Fruit fly (Drosophila melanogaster) whole organism, embryonic: Measurements from ENCODE around the gene CG43345.

Experiments used
- Aef1 ChIP-seq: fragments of 200-800 bp; sonication (Bioruptor generic); IDR thresholded peaks from 3 replicates; pipeline ENCODE4 v1.3.6; 2022; ENCODE audit warnings: missing biosample characterization, missing genetic modification characterization
- Awh ChIP-seq: fragments of 200-800 bp; sonication (Bioruptor generic); IDR thresholded peaks from 2 replicates; pipeline ENCODE4, ENCODE4 v1.3.6; 2022; ENCODE audit warnings: missing biosample characterization, missing genetic modification characterization
- BEAF-32 ChIP-seq: fragments of 200-800 bp; sonication (Bioruptor generic); optimal IDR thresholded peaks from 3 replicates; lab custom pipeline; 2017; ENCODE audit warnings: missing biosample characterization, missing genetic modification characterization, mild to moderate bottlenecking, moderate library complexity, missing genetic modification reagents
- CG10209 ChIP-seq: fragments of 200-800 bp; sonication (Bioruptor generic); optimal IDR thresholded peaks from 3 replicates; lab custom pipeline; 2017; ENCODE audit warnings: missing biosample characterization, mild to moderate bottlenecking, missing genetic modification characterization, missing genetic modification reagents
- CG10267 ChIP-seq: fragments of 200-800 bp; sonication (Bioruptor generic); optimal IDR thresholded peaks from 2 replicates; lab custom pipeline; 2018; ENCODE audit warnings: missing biosample characterization, mild to moderate bottlenecking, missing genetic modification characterization, moderate library complexity
- CG11398 ChIP-seq: fragments of 200-800 bp; sonication (Bioruptor generic); optimal IDR thresholded peaks from 2 replicates; lab custom pipeline; 2016; ENCODE audit warnings: missing biosample characterization, missing genetic modification characterization
- CG11504 ChIP-seq: fragments of 200-800 bp; sonication (Bioruptor generic); optimal IDR thresholded peaks from 3 replicates; lab custom pipeline; 2019; ENCODE audit warnings: missing biosample characterization, mild to moderate bottlenecking, missing genetic modification characterization, moderate library complexity
- CG12155 ChIP-seq: fragments of 200-800 bp; sonication (Bioruptor generic); optimal IDR thresholded peaks from 3 replicates; lab custom pipeline; 2016; ENCODE audit warnings: missing biosample characterization, missing genetic modification characterization
- CG34376 ChIP-seq: fragments of 200-800 bp; sonication (Bioruptor generic); optimal IDR thresholded peaks from 2 replicates; lab custom pipeline; 2018; ENCODE audit warnings: missing biosample characterization, mild to moderate bottlenecking, missing genetic modification characterization
- CG6689 ChIP-seq: fragments of 200-800 bp; sonication (Bioruptor generic); IDR thresholded peaks from 2 replicates; pipeline ENCODE4 v1.3.6; 2022; ENCODE audit warnings: missing biosample characterization, missing genetic modification characterization
- CG7556 ChIP-seq: fragments of 200-800 bp; sonication (Bioruptor generic); optimal IDR thresholded peaks from 2 replicates; lab custom pipeline; 2017; ENCODE audit warnings: missing biosample characterization, mild to moderate bottlenecking, missing genetic modification characterization
- CG7839 ChIP-seq: fragments of 200-800 bp; sonication (Bioruptor generic); optimal IDR thresholded peaks from 3 replicates; lab custom pipeline; 2018; ENCODE audit warnings: missing biosample characterization, mild to moderate bottlenecking, missing genetic modification characterization, moderate library complexity
- CG7963 ChIP-seq: fragments of 200-800 bp; sonication (Bioruptor generic); IDR thresholded peaks from 3 replicates; pipeline ENCODE4 v1.3.6; 2022; ENCODE audit warnings: missing biosample characterization, missing genetic modification characterization; ENCODE audit not compliant: partially characterized antibody
- CG8290 ChIP-seq, 3 experiments: fragments of 200-800 bp; sonication (Bioruptor generic); optimal IDR thresholded peaks; 2 replicates each; lab custom pipeline; 2016 to 2019; ENCODE audit warnings: missing biosample characterization in 3 of 3, missing genetic modification characterization in 3 of 3, mild to moderate bottlenecking in 2 of 3, moderate library complexity in 1 of 3
- CG9817 ChIP-seq: fragments of 200-800 bp; sonication (Bioruptor generic); optimal IDR thresholded peaks from 2 replicates; lab custom pipeline; 2018; ENCODE audit warnings: missing biosample characterization, mild to moderate bottlenecking, missing genetic modification characterization, moderate library complexity
- CG9876 ChIP-seq: fragments of 200-800 bp; sonication (Bioruptor generic); optimal IDR thresholded peaks from 2 replicates; lab custom pipeline; 2016; ENCODE audit warnings: missing biosample characterization, missing genetic modification characterization
- CG9932 ChIP-seq: fragments of 200-800 bp; sonication (Bioruptor generic); IDR thresholded peaks from 2 replicates; pipeline ENCODE4 v1.3.6; 2022; ENCODE audit warnings: missing biosample characterization, missing genetic modification characterization
- Ets65A ChIP-seq: fragments of 200-800 bp; sonication (Bioruptor generic); peaks from one replicate; lab custom pipeline; 2016; ENCODE audit warnings: missing biosample characterization, missing genetic modification characterization
- HLH54F ChIP-seq: fragments of 200-800 bp; sonication (Bioruptor generic); optimal IDR thresholded peaks from 3 replicates; lab custom pipeline; 2016; ENCODE audit warnings: missing biosample characterization, missing genetic modification characterization
- HmgZ ChIP-seq: fragments of 200-800 bp; sonication (Bioruptor generic); optimal IDR thresholded peaks from 2 replicates; lab custom pipeline; 2018; ENCODE audit warnings: missing biosample characterization, mild to moderate bottlenecking, missing genetic modification characterization
- Lhr ChIP-seq: fragments of 200-800 bp; sonication (Bioruptor generic); optimal IDR thresholded peaks from 3 replicates; lab custom pipeline; 2017; ENCODE audit warnings: mild to moderate bottlenecking, missing biosample characterization, missing genetic modification reagents, missing genetic modification characterization
- NfI ChIP-seq: fragments of 200-800 bp; sonication (Bioruptor generic); optimal IDR thresholded peaks from 3 replicates; lab custom pipeline; 2018; ENCODE audit warnings: missing biosample characterization, mild to moderate bottlenecking, missing genetic modification characterization, moderate library complexity
- Pdp1 ChIP-seq, 2 experiments: fragments of 200-800 bp; sonication (Bioruptor generic); optimal IDR thresholded peaks; 3 replicates each; lab custom pipeline; 2016; ENCODE audit warnings: missing biosample characterization in 2 of 2, missing genetic modification characterization in 2 of 2, mild to moderate bottlenecking in 1 of 2, moderate library complexity in 1 of 2
- Rfx ChIP-seq: fragments of 200-800 bp; sonication (Bioruptor generic); IDR thresholded peaks from 2 replicates; pipeline ENCODE4 v1.3.6; 2022; ENCODE audit warnings: missing biosample characterization, missing genetic modification characterization
- Sox100B ChIP-seq: fragments of 200-800 bp; sonication (Bioruptor generic); optimal IDR thresholded peaks from 3 replicates; lab custom pipeline; 2018; ENCODE audit warnings: missing biosample characterization, mild to moderate bottlenecking, missing genetic modification characterization
- Tbp ChIP-seq: fragments of >200 bp; optimal IDR thresholded peaks from 2 replicates; lab custom pipeline; 2018; ENCODE audit warnings: missing biosample characterization, missing genetic modification characterization
- Xbp1 ChIP-seq: fragments of 200-800 bp; sonication (Bioruptor generic); optimal IDR thresholded peaks from 3 replicates; lab custom pipeline; 2016; ENCODE audit warnings: missing biosample characterization, mild to moderate bottlenecking, missing genetic modification characterization
- abd-A ChIP-seq: fragments of 200-800 bp; sonication (Bioruptor generic); optimal IDR thresholded peaks from 3 replicates; lab custom pipeline; 2019; ENCODE audit warnings: missing biosample characterization, mild to moderate bottlenecking, missing genetic modification characterization, moderate library complexity
- bab2 ChIP-seq: fragments of 200-800 bp; sonication (Bioruptor generic); optimal IDR thresholded peaks from 2 replicates; lab custom pipeline; 2016; ENCODE audit warnings: missing biosample characterization, missing genetic modification characterization
- bbx ChIP-seq: fragments of 200-800 bp; sonication (Bioruptor generic); IDR thresholded peaks from 2 replicates; pipeline ENCODE4 v1.3.6; 2022; ENCODE audit warnings: missing biosample characterization, missing genetic modification characterization; ENCODE audit not compliant: partially characterized antibody
- ci ChIP-seq: fragments of 200-800 bp; sonication (Bioruptor generic); IDR thresholded peaks from 3 replicates; pipeline ENCODE4 v1.3.6; 2022; ENCODE audit warnings: missing biosample characterization, missing genetic modification characterization
- crp ChIP-seq, 2 experiments: fragments of 200-800 bp; sonication (Bioruptor generic); optimal IDR thresholded peaks; 2 replicates in 1 of 2; 3 replicates in 1 of 2; lab custom pipeline; 2017; ENCODE audit warnings: missing biosample characterization in 2 of 2, missing genetic modification characterization in 2 of 2, mild to moderate bottlenecking in 1 of 2, moderate library complexity in 1 of 2
- dysf ChIP-seq: fragments of 200-800 bp; sonication (Bioruptor generic); IDR thresholded peaks from 3 replicates; pipeline ENCODE4 v1.3.6; 2022; ENCODE audit warnings: missing biosample characterization, missing genetic modification characterization
- emc ChIP-seq: fragments of 200-800 bp; sonication (Bioruptor generic); optimal IDR thresholded peaks from 2 replicates; lab custom pipeline; 2016; ENCODE audit warnings: missing biosample characterization, missing genetic modification characterization
- ewg ChIP-seq: fragments of 200-800 bp; sonication (Bioruptor generic); optimal IDR thresholded peaks from 3 replicates; lab custom pipeline; 2017; ENCODE audit warnings: mild to moderate bottlenecking, missing biosample characterization, missing genetic modification reagents, missing genetic modification characterization
- gfzf ChIP-seq: fragments of 200-800 bp; sonication (Bioruptor generic); optimal IDR thresholded peaks from 2 replicates; lab custom pipeline; 2016; ENCODE audit warnings: missing biosample characterization, mild to moderate bottlenecking, missing genetic modification characterization, moderate library complexity
- insv ChIP-seq, 2 experiments: fragments of 200-800 bp; sonication (Bioruptor generic); optimal IDR thresholded peaks; 3 replicates each; lab custom pipeline; 2016 to 2018; ENCODE audit warnings: missing biosample characterization in 2 of 2, missing genetic modification characterization in 2 of 2
- nerfin-2 ChIP-seq: fragments of 200-800 bp; sonication (Bioruptor generic); IDR thresholded peaks from 2 replicates; pipeline ENCODE4 v1.3.6; 2022; ENCODE audit warnings: missing biosample characterization, missing genetic modification characterization; ENCODE audit not compliant: partially characterized antibody
- nmo ChIP-seq: fragments of 200-800 bp; sonication (Bioruptor generic); optimal IDR thresholded peaks from 2 replicates; lab custom pipeline; 2018; ENCODE audit warnings: missing biosample characterization, mild to moderate bottlenecking, missing genetic modification characterization, moderate library complexity
- pho ChIP-seq: fragments of 200-800 bp; sonication (Bioruptor generic); optimal IDR thresholded peaks from 2 replicates; lab custom pipeline; 2016; ENCODE audit warnings: missing biosample characterization, missing genetic modification characterization
- pum ChIP-seq: fragments of 200-800 bp; sonication (Bioruptor generic); optimal IDR thresholded peaks from 2 replicates; lab custom pipeline; 2016; ENCODE audit warnings: missing biosample characterization, missing genetic modification characterization
- sna ChIP-seq: fragments of 200-800 bp; sonication (Bioruptor generic); IDR thresholded peaks from 2 replicates; pipeline ENCODE4 v1.3.6; 2022; ENCODE audit warnings: missing biosample characterization, missing genetic modification characterization; ENCODE audit not compliant: partially characterized antibody
- sug ChIP-seq: fragments of 200-800 bp; optimal IDR thresholded peaks from 2 replicates; lab custom pipeline; 2019; ENCODE audit warnings: missing biosample characterization, mild to moderate bottlenecking, missing genetic modification characterization, moderate library complexity
- tna ChIP-seq: fragments of 200-800 bp; sonication (Bioruptor generic); IDR thresholded peaks from 2 replicates; pipeline ENCODE4 v1.3.6; 2022; ENCODE audit warnings: missing biosample characterization, missing genetic modification characterization; ENCODE audit not compliant: partially characterized antibody
- trem ChIP-seq: fragments of 200-800 bp; optimal IDR thresholded peaks from 3 replicates; lab custom pipeline; 2019; ENCODE audit warnings: missing biosample characterization, mild to moderate bottlenecking, missing genetic modification characterization, moderate library complexity
- zfh2 ChIP-seq: fragments of 200-800 bp; sonication (Bioruptor generic); optimal IDR thresholded peaks from 2 replicates; lab custom pipeline; 2016; ENCODE audit warnings: missing biosample characterization, missing genetic modification characterization

Gene CG43345

dm6 chr2L:21156156-21157040 is 12.0 kb downstream of the CG43345 start, which contains the start of the genes Mpp6 and E2f2:
TSS of gene Mpp6 (plus strand) at chr2L:21156288.
TSS of gene E2f2 (minus strand) at chr2L:21156749.
- TF ChIP-seq zfh2 (GFP tag; lab: Kevin White, UChicago) (peak; percentile 42), NfI (GFP tag; lab: Kevin White, UChicago) (peak; percentile 57), abd-A (tag; lab: Kevin White, UChicago) (no peak), pho (GFP tag; lab: Kevin White, UChicago) (peak; percentile 41), ewg (GFP tag; lab: Kevin White, UChicago) (peak; percentile 93), Pdp1 (GFP tag; optimal IDR thresholded peaks at IDR 0.05; lab: Kevin White, UChicago) (peak in 1 of 2 experiments; percentile 16), Aef1 (GFP tag; lab: Robert Waterston, UW) (peak; percentile 25; the same call in 1 of the 3 replicates), Tbp (peak; percentile 1), bbx (GFP tag; lab: Robert Waterston, UW) (peak; percentile 93), CG34376 (peak; percentile 6), trem (peak; percentile 33), CG6689 (GFP tag; lab: Robert Waterston, UW) (0 out of 2 replicates have a peak, but pooled peaks have one; percentile 20), crp (GFP tag; optimal IDR thresholded peaks at IDR 0.05; lab: Kevin White, UChicago) (peak in 1 of 2 experiments; percentile 24), CG8290 (GFP tag; optimal IDR thresholded peaks at IDR 0.05; lab: Kevin White, UChicago) (peak; percentile 18), CG8290 (tag; optimal IDR thresholded peaks at IDR 0.05; lab: Kevin White, UChicago) (peak in 1 of 2 experiments; percentile 69), nmo (GFP tag; lab: Kevin White, UChicago) (peak; percentile 2), Lhr (GFP tag; lab: Kevin White, UChicago) (peak; percentile 7), nerfin-2 (GFP tag; lab: Robert Waterston, UW) (peak; percentile 71), tna (peak; percentile 66), CG9876 (GFP tag; lab: Kevin White, UChicago) (no peak), bab2 (peak; percentile 18), HLH54F (peak; percentile 25), CG10267 (peak; percentile 95), sna (GFP tag; lab: Robert Waterston, UW) (peak; percentile 63), CG7839 (peak; percentile 7), Rfx (GFP tag; lab: Robert Waterston, UW) (peak; percentile 86), CG12155 (GFP tag; lab: Kevin White, UChicago) (peak; percentile 5), pum (GFP tag; lab: Kevin White, UChicago) (peak; percentile 52), CG9932 (peak; percentile 91), Xbp1 (GFP tag; lab: Kevin White, UChicago) (peak; percentile 22), CG10209 (peak; percentile 23), dysf (GFP tag; lab: Robert Waterston, UW) (peak; percentile 29; the same call in 1 of the 3 replicates), CG11398 (no peak), gfzf (GFP tag; lab: Kevin White, UChicago) (no peak), sug (tag; lab: Kevin White, UChicago) (peak; percentile 26), Awh (GFP tag; lab: Robert Waterston, UW) (no peak), Ets65A (GFP tag; lab: Kevin White, UChicago) (peak; percentile 93), CG9817 (tag; lab: Kevin White, UChicago) (peak; percentile 21), BEAF-32 (GFP tag; lab: Kevin White, UChicago) (peak; percentile 86), Sox100B (GFP tag; lab: Kevin White, UChicago) (peak; percentile 36), HmgZ (tag; lab: Kevin White, UChicago) (peak; percentile 43), emc (GFP tag; lab: Kevin White, UChicago) (peak; percentile 9), insv (GFP tag; optimal IDR thresholded peaks at IDR 0.05; lab: Kevin White, UChicago) (no peak), CG11504 (tag; lab: Kevin White, UChicago) (peak; percentile 18), CG7963 (peak; percentile 88), CG7556 (GFP tag; lab: Kevin White, UChicago) (peak; percentile 33), ci (0 out of 3 replicates have a peak, but pooled peaks have one; percentile 12)
